Fruit fly (Drosophila melanogaster) Kc167 (cell line): ENCODE measurements around the gene fy.

ENCODE experiments used
- Myc ChIP-seq: fragments of >200 bp; optimal IDR thresholded peaks from 2 replicates; lab custom pipeline; 2017; ENCODE audit warnings: missing external identifiers
- Sin3A ChIP-seq: fragments of >200 bp; optimal IDR thresholded peaks from 2 replicates; lab custom pipeline; 2018; ENCODE audit warnings: missing external identifiers
- h ChIP-seq: fragments of >200 bp; optimal IDR thresholded peaks from 3 replicates; lab custom pipeline; 2018; ENCODE audit warnings: missing external identifiers
- insv ChIP-seq: fragments of >200 bp; optimal IDR thresholded peaks from 3 replicates; lab custom pipeline; 2018; ENCODE audit warnings: missing external identifiers
- psq ChIP-seq: fragments of >200 bp; optimal IDR thresholded peaks from 2 replicates; lab custom pipeline; 2017; ENCODE audit warnings: missing external identifiers
- ttk ChIP-seq: sonication (Bioruptor generic); optimal IDR thresholded peaks from 2 replicates; lab custom pipeline; 2017; ENCODE audit warnings: missing external identifiers

Gene fy

dm6 chr2L:8364006-8364956 lies 38.8 kb downstream of the fy start, which contains the start of the genes RpS13 and CSN8:
Gene RpS13 (minus strand): TSS chr2L:8364662.
Gene CSN8 (plus strand): TSS chr2L:8364855.
- TF ChIP-seq Sin3A (lab: Kevin White, UChicago) = no peak
- TF ChIP-seq ttk (lab: Kevin White, UChicago) = no peak
- TF ChIP-seq Myc (lab: Kevin White, UChicago) = no peak
- TF ChIP-seq psq (lab: Kevin White, UChicago) = no peak
- TF ChIP-seq insv (lab: Kevin White, UChicago) = no peak
- no peak for TF ChIP-seq h (lab: Kevin White, UChicago)

- TF ChIP-seq psq (lab: Kevin White, UChicago) = no peak
- TF ChIP-seq Sin3A (lab: Kevin White, UChicago) = no peak
- TF ChIP-seq Myc (lab: Kevin White, UChicago) = no peak
- no peak for TF ChIP-seq h (lab: Kevin White, UChicago)
- TF ChIP-seq ttk (lab: Kevin White, UChicago) = no peak
Observed at dm6 chr2L:8362955-8363285, 40.2 kb downstream of the fy start.

dm6 chr2L:8362273-8362954 lies 40.7 kb downstream of the fy start, which contains the start of gene CG7627:
Gene CG7627 (minus strand): TSS chr2L:8362469.
- no peak for TF ChIP-seq insv (lab: Kevin White, UChicago)
- TF ChIP-seq Myc (lab: Kevin White, UChicago) = no peak
- TF ChIP-seq ttk (lab: Kevin White, UChicago) = no peak
- no peak for TF ChIP-seq psq (lab: Kevin White, UChicago)
- no peak for TF ChIP-seq h (lab: Kevin White, UChicago)
- TF ChIP-seq Sin3A (lab: Kevin White, UChicago) = no peak

- no peak for TF ChIP-seq psq (lab: Kevin White, UChicago)
- TF ChIP-seq Myc (lab: Kevin White, UChicago) = no peak
- TF ChIP-seq Sin3A (lab: Kevin White, UChicago) = no peak
- TF ChIP-seq insv (lab: Kevin White, UChicago) = no peak
- TF ChIP-seq ttk (lab: Kevin White, UChicago) = no peak
- no peak for TF ChIP-seq h (lab: Kevin White, UChicago)
Observed at dm6 chr2L:8361204-8361952, 41.7 kb downstream of the fy start.

- no peak for TF ChIP-seq psq (lab: Kevin White, UChicago)
- TF ChIP-seq Sin3A (lab: Kevin White, UChicago) = no peak
- TF ChIP-seq h (lab: Kevin White, UChicago) = no peak
- no peak for TF ChIP-seq Myc (lab: Kevin White, UChicago)
- no peak for TF ChIP-seq insv (lab: Kevin White, UChicago)
- no peak for TF ChIP-seq ttk (lab: Kevin White, UChicago)
Observed at dm6 chr2L:8355419-8355818, 47.7 kb downstream of the fy start.

- no peak for TF ChIP-seq insv (lab: Kevin White, UChicago)
- no peak for TF ChIP-seq ttk (lab: Kevin White, UChicago)
- no peak for TF ChIP-seq Myc (lab: Kevin White, UChicago)
- TF ChIP-seq h (lab: Kevin White, UChicago) = no peak
- no peak for TF ChIP-seq Sin3A (lab: Kevin White, UChicago)
- no peak for TF ChIP-seq psq (lab: Kevin White, UChicago)
Observed at dm6 chr2L:8351864-8352263, 51.2 kb downstream of the fy start, which contains the start of gene Mur29B. Gene Mur29B (plus strand): TSS chr2L:8352187.
